Worm (Caenorhabditis elegans) whole organism, L4/young adult: ENCODE measurements around the gene F59B1.8.

Experiments used
- W03F9.2 ChIP-seq: fragments of 150-350 bp; optimal IDR thresholded peaks from 2 replicates; lab custom pipeline; 2014; ENCODE audit warnings: missing biosample characterization, missing genetic modification characterization
- dao-5 ChIP-seq: sonication (generic microtip); optimal IDR thresholded peaks from 2 replicates; lab custom pipeline; 2016; ENCODE audit warnings: missing genotype, missing genetic modification characterization, moderate library complexity, missing compliant biosample characterization
- him-1 ChIP-seq: sonication (generic microtip); optimal IDR thresholded peaks from 2 replicates; lab custom pipeline; 2016; ENCODE audit warnings: missing genotype, missing genetic modification reagents, missing genetic modification characterization, missing compliant biosample characterization

- no peak for TF ChIP-seq dao-5
- no peak for TF ChIP-seq him-1
- TF ChIP-seq W03F9.2 (tag; lab: Kevin White, UChicago), result no peak
Observed at ce11 chrV:3659472-3659871, 15.4 kb upstream of the F59B1.8 start, which contains the start of gene acr-23.
